Worm (Caenorhabditis elegans) whole organism, L2 larva: Measurements from ENCODE around the gene R09F10.5.

Experiments used
- C34F6.9 ChIP-seq: fragments of 150-350 bp; optimal IDR thresholded peaks from 2 replicates; lab custom pipeline; 2014; ENCODE audit warnings: missing biosample characterization, missing genetic modification characterization
- F13H6.1 ChIP-seq: sonication (generic microtip); optimal IDR thresholded peaks from 2 replicates; lab custom pipeline; 2016; ENCODE audit warnings: missing genetic modification characterization, missing compliant biosample characterization
- Y55F3AM.14 ChIP-seq: fragments of 200-800 bp; sonication (Bioruptor generic); optimal IDR thresholded peaks from 2 replicates; lab custom pipeline; 2018; ENCODE audit warnings: mild to moderate bottlenecking, missing genetic modification characterization, missing compliant biosample characterization
- ZK546.5 ChIP-seq: sonication (generic microtip); optimal IDR thresholded peaks from 2 replicates; lab custom pipeline; 2017; ENCODE audit warnings: missing biosample characterization, missing genetic modification characterization
- ama-1 ChIP-seq: fragments of 150-350 bp; optimal IDR thresholded peaks from 2 replicates; lab custom pipeline; 2018; ENCODE audit warnings: inconsistent platforms
- ceh-16 ChIP-seq: fragments of 150-350 bp; optimal IDR thresholded peaks from 2 replicates; lab custom pipeline; 2014; ENCODE audit warnings: missing biosample characterization, missing genetic modification characterization
- ceh-82 ChIP-seq: fragments of 150-350 bp; optimal IDR thresholded peaks from 2 replicates; lab custom pipeline; 2014; ENCODE audit warnings: missing biosample characterization, missing genetic modification characterization
- crh-2 ChIP-seq: sonication (generic microtip); optimal IDR thresholded peaks from 2 replicates; lab custom pipeline; 2017; ENCODE audit warnings: missing biosample characterization, missing genetic modification characterization
- elt-3 ChIP-seq: sonication (generic microtip); optimal IDR thresholded peaks from 2 replicates; lab custom pipeline; 2017; ENCODE audit warnings: missing biosample characterization, missing genetic modification characterization
- gmeb-1 ChIP-seq: fragments of 150-350 bp; optimal IDR thresholded peaks from 2 replicates; lab custom pipeline; 2014; ENCODE audit warnings: missing biosample characterization, missing genetic modification characterization
- lin-11 ChIP-seq: fragments of 150-350 bp; sonication (generic microtip); optimal IDR thresholded peaks from 2 replicates; lab custom pipeline; 2014; ENCODE audit warnings: missing biosample characterization, missing genetic modification characterization, inconsistent platforms, mixed read lengths
- lin-13 ChIP-seq: fragments of 150-350 bp; optimal IDR thresholded peaks from 2 replicates; lab custom pipeline; 2014; ENCODE audit warnings: missing biosample characterization, missing genetic modification reagents, missing genetic modification characterization
- lin-39 ChIP-seq: fragments of 150-350 bp; optimal IDR thresholded peaks from 2 replicates; lab custom pipeline; 2014; ENCODE audit warnings: missing biosample characterization, missing genetic modification reagents, missing genetic modification characterization
- lsy-2 ChIP-seq, 2 experiments: fragments of 150-350 bp in 1 of 2; sonication (generic microtip) in 1 of 2; optimal IDR thresholded peaks; 2 replicates each; lab custom pipeline; 2014 to 2017; ENCODE audit warnings: missing biosample characterization in 2 of 2, missing genetic modification characterization in 2 of 2
- mab-5 ChIP-seq: fragments of 150-350 bp; optimal IDR thresholded peaks from 2 replicates; lab custom pipeline; 2014; ENCODE audit warnings: missing biosample characterization, missing genetic modification characterization
- mbf-1 ChIP-seq: sonication (generic microtip); optimal IDR thresholded peaks from 2 replicates; lab custom pipeline; 2017; ENCODE audit warnings: missing biosample characterization, missing genetic modification characterization
- mdl-1 ChIP-seq, 2 experiments: fragments of 150-350 bp in 1 of 2; sonication (generic microtip) in 1 of 2; optimal IDR thresholded peaks; 2 replicates each; lab custom pipeline; 2017; ENCODE audit warnings: missing biosample characterization in 2 of 2, missing genetic modification characterization in 2 of 2
- nhr-10 ChIP-seq: sonication (generic microtip); optimal IDR thresholded peaks from 2 replicates; lab custom pipeline; 2017; ENCODE audit warnings: missing biosample characterization, missing genetic modification characterization
- nhr-11 ChIP-seq: fragments of 150-350 bp; optimal IDR thresholded peaks from 2 replicates; lab custom pipeline; 2014; ENCODE audit warnings: missing biosample characterization, missing genetic modification characterization
- nhr-129 ChIP-seq: fragments of 150-350 bp; optimal IDR thresholded peaks from 2 replicates; lab custom pipeline; 2014; ENCODE audit warnings: missing biosample characterization, missing genetic modification characterization
- nhr-23 ChIP-seq: fragments of 150-350 bp; optimal IDR thresholded peaks from 2 replicates; lab custom pipeline; 2014; ENCODE audit warnings: missing biosample characterization, missing genetic modification reagents, missing genetic modification characterization
- nhr-237 ChIP-seq: fragments of 150-350 bp; optimal IDR thresholded peaks from 2 replicates; lab custom pipeline; 2014; ENCODE audit warnings: missing biosample characterization, missing genetic modification characterization
- nhr-6 ChIP-seq: fragments of 150-350 bp; optimal IDR thresholded peaks from 2 replicates; lab custom pipeline; 2014; ENCODE audit warnings: missing biosample characterization, missing genetic modification characterization
- nhr-77 ChIP-seq: fragments of 150-350 bp; optimal IDR thresholded peaks from 2 replicates; lab custom pipeline; 2014; ENCODE audit warnings: missing biosample characterization, missing genetic modification characterization
- peb-1 ChIP-seq: fragments of 150-350 bp; optimal IDR thresholded peaks from 2 replicates; lab custom pipeline; 2014; ENCODE audit warnings: missing biosample characterization, missing genetic modification characterization
- sem-4 ChIP-seq: fragments of 150-350 bp; optimal IDR thresholded peaks from 2 replicates; lab custom pipeline; 2014; ENCODE audit warnings: missing biosample characterization, missing genetic modification reagents, missing genetic modification characterization
- skn-1 ChIP-seq: sonication (generic microtip); optimal IDR thresholded peaks from 2 replicates; lab custom pipeline; 2017; ENCODE audit warnings: missing biosample characterization, missing genetic modification characterization
- sma-3 ChIP-seq: sonication (generic microtip); optimal IDR thresholded peaks from 2 replicates; lab custom pipeline; 2016; ENCODE audit warnings: missing genetic modification reagents, missing genetic modification characterization, missing compliant biosample characterization
- sma-9 ChIP-seq, 2 experiments: fragments of 150-350 bp in 1 of 2; sonication (generic microtip) in 1 of 2; optimal IDR thresholded peaks; 2 replicates each; lab custom pipeline; 2014 to 2016; ENCODE audit warnings: missing genetic modification characterization in 2 of 2, mild to moderate bottlenecking in 1 of 2, missing biosample characterization in 1 of 2, missing compliant biosample characterization in 1 of 2, missing genetic modification reagents in 1 of 2, moderate library complexity in 1 of 2
- snpc-4 ChIP-seq: fragments of 150-350 bp; optimal IDR thresholded peaks from 2 replicates; lab custom pipeline; 2014; ENCODE audit warnings: missing biosample characterization, missing genetic modification characterization
- unc-39 ChIP-seq: fragments of 150-350 bp; optimal IDR thresholded peaks from 2 replicates; lab custom pipeline; 2014; ENCODE audit warnings: missing biosample characterization, missing genetic modification characterization
- unc-62 ChIP-seq: fragments of 150-350 bp; optimal IDR thresholded peaks from 2 replicates; lab custom pipeline; 2014; ENCODE audit warnings: missing biosample characterization, missing genetic modification reagents, missing genetic modification characterization
- zag-1 ChIP-seq: fragments of 150-350 bp; optimal IDR thresholded peaks from 2 replicates; lab custom pipeline; 2014; ENCODE audit warnings: missing biosample characterization, missing genetic modification characterization
- ztf-1 ChIP-seq: fragments of 200-800 bp; sonication (Bioruptor generic); conservative IDR thresholded peaks from 2 replicates; pipeline ENCODE4 v1.3.6; 2022; ENCODE audit warnings: missing genetic modification characterization, missing compliant biosample characterization
- ztf-11 ChIP-seq: sonication (generic microtip); optimal IDR thresholded peaks from 2 replicates; lab custom pipeline; 2017; ENCODE audit warnings: missing biosample characterization, missing genetic modification characterization

Gene R09F10.5

DNA sequence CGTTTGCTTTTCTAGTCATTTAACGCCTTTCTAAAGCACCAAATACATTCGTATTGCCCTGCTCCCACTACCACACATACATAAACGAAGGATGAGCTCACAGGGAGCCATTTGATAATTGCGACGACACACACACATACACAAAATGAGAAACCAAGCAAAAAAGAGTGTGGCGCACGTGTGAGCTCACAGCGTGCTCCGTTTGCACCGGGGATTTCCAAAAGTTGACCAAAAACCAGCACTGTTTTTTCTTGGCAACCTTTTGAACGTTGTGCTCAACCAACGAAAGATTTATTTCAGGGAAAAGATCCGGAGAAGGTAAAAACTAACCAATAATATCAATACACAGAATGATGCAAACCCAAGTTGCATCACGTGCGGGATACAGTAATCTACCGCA is 32.6 kb downstream of the R09F10.5 start, which contains the start of gene ksr-1:
Gene ksr-1, plus strand, starts transcription at position 301 of the 400 bp plus-strand sequence.
- TF ChIP-seq zag-1 (tag; lab: Kevin White, UChicago) = no peak
- no peak for TF ChIP-seq nhr-77
- no peak for TF ChIP-seq mbf-1 (tag; lab: Kevin White, UChicago)
- no peak for TF ChIP-seq ceh-82 (tag; lab: Kevin White, UChicago)
- no peak for TF ChIP-seq lin-13 (GFP tag; lab: Kevin White, UChicago)
- no peak for TF ChIP-seq crh-2
- TF ChIP-seq lsy-2 (tag; optimal IDR thresholded peaks at IDR 0.05; lab: Kevin White, UChicago) = no peak
- no peak for TF ChIP-seq sem-4
- TF ChIP-seq C34F6.9 = no peak
- no peak for TF ChIP-seq sma-3 (GFP tag; lab: Kevin White, UChicago)
- no peak for TF ChIP-seq unc-39 (tag; lab: Kevin White, UChicago)
- TF ChIP-seq elt-3 (tag; lab: Kevin White, UChicago) = no peak
- no peak for TF ChIP-seq lin-11 (tag; lab: Kevin White, UChicago)
- TF ChIP-seq nhr-129 = no peak
- TF ChIP-seq, all 48 proteins: peak for 0

DNA sequence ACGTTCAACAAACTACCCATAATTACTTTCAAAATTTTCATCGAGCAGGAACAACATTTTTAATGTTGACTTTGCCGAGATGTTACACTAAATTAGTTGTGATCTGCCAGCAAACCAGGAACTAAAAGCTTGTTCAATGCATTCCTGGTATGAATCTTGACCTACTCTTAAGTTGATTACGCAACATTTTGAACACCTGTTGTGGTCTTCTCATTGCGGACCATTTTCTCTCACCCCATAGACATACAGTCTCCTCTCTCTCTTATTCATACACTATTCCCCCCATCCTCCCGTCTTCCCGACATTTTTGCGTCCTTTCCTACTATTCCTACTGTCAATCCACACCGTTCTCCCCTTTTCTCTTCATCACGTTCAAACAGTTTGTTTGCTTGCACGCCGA is 34.0 kb downstream of the R09F10.5 start:
- TF ChIP-seq peb-1 (tag; lab: Kevin White, UChicago) (no peak), C34F6.9 (no peak), nhr-77 (no peak), ztf-11 (tag; lab: Kevin White, UChicago) (no peak), nhr-129 (no peak), lin-13 (GFP tag; lab: Kevin White, UChicago) (no peak), mab-5 (tag; lab: Kevin White, UChicago) (no peak), F13H6.1 (no peak), lin-11 (tag; lab: Kevin White, UChicago) (no peak), ceh-16 (tag; lab: Kevin White, UChicago) (no peak), nhr-23 (tag; lab: Kevin White, UChicago) (no peak), elt-3 (tag; lab: Kevin White, UChicago) (no peak), ztf-1 (GFP tag; lab: Robert Waterston, UW) (no peak), crh-2 (no peak), nhr-10 (tag; lab: Kevin White, UChicago) (no peak), sma-3 (GFP tag; lab: Kevin White, UChicago) (no peak), unc-62 (GFP tag; lab: Kevin White, UChicago) (no peak)
- TF ChIP-seq, all 48 proteins: peak for 0

DNA sequence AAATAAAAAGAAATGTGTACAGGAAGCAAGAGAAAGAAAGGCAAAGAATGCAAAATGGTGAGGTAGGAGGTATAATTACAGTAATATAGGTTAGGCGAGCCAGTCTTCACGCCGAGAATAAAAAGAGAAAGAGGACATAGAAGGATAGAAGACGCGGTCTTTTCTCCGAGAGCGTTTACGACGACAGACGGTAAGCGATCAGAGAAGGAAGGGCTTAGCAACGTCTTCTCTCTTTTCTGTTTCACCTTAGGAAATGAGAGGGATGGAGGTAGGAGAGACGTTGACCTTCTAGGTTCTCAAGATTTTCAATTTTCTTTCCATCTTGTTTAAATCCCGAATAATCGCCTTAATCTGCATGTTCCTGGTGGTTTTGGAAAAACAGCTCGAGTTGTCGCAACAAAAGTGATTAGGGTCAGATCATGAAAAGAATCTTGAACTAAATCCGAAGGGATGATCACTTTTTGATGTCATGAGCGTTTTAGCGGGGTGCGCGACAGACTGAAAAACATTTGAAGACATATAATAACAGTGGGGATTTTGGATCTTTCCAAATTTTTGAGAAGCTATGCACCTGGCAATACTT is 36.4 kb downstream of the R09F10.5 start, which contains the start of gene cutl-29:
Gene cutl-29, minus strand, starts transcription at position 51 of the 583 bp plus-strand sequence.
- TF ChIP-seq Y55F3AM.14 (GFP tag; lab: Kevin White, UChicago) (no peak), nhr-6 (tag; lab: Kevin White, UChicago) (no peak), C34F6.9 (no peak), lin-11 (tag; lab: Kevin White, UChicago) (no peak), unc-39 (tag; lab: Kevin White, UChicago) (no peak), lsy-2 (tag; optimal IDR thresholded peaks at IDR 0.05; lab: Kevin White, UChicago) (no peak), lin-13 (GFP tag; lab: Kevin White, UChicago) (no peak), mdl-1 (tag; optimal IDR thresholded peaks at IDR 0.05; lab: Kevin White, UChicago) (no peak), sem-4 (no peak), gmeb-1 (tag; lab: Kevin White, UChicago) (no peak), skn-1 (no peak), peb-1 (tag; lab: Kevin White, UChicago) (no peak), mbf-1 (tag; lab: Kevin White, UChicago) (no peak), snpc-4 (tag; lab: Kevin White, UChicago) (no peak), lin-39 (tag; lab: Kevin White, UChicago) (no peak), ztf-11 (tag; lab: Kevin White, UChicago) (no peak), ZK546.5 (tag; lab: Kevin White, UChicago) (no peak), sma-3 (GFP tag; lab: Kevin White, UChicago) (no peak)

DNA sequence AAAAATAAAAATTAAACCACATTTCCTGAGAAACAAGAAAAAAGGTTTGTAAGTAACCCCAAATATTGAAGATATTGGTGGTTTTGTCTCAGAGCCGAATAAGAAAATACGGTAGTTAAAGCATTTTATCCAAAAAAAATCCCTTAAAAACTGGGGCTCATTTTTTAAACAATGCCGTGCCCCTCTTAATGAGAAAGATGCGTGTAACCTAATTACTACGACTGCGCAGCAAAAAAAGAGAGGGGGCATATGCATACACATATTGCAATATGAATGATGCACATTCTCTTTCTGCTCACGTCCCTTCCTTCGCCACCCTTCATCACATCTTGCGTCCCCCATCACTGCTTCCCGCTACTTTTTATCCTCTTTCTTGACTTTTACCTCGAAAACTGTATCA is 39.4 kb downstream of the R09F10.5 start:
- TF ChIP-seq lsy-2 (tag; optimal IDR thresholded peaks at IDR 0.05; lab: Kevin White, UChicago) (no peak), mdl-1 (tag; optimal IDR thresholded peaks at IDR 0.05; lab: Kevin White, UChicago) (no peak), nhr-237 (tag; lab: Kevin White, UChicago) (no peak), ama-1 (lab: Kevin White, UChicago) (no peak), ceh-82 (tag; lab: Kevin White, UChicago) (no peak), Y55F3AM.14 (GFP tag; lab: Kevin White, UChicago) (no peak), nhr-11 (no peak), sma-9 (GFP tag; optimal IDR thresholded peaks at IDR 0.05; lab: Kevin White, UChicago) (no peak), sma-9 (tag; optimal IDR thresholded peaks at IDR 0.05; lab: Kevin White, UChicago) (no peak), mbf-1 (tag; lab: Kevin White, UChicago) (no peak)
